Fruit fly (Drosophila melanogaster) whole organism, embryonic: ENCODE measurements around the gene PAN3.
A peak's percentile ranks its signal among the peaks of the same experiment; 100 is the strongest.

Experiments
- Aef1 ChIP-seq: fragments of 200-800 bp; sonication (Bioruptor generic); IDR thresholded peaks from 3 replicates; pipeline ENCODE4 v1.3.6; 2022; ENCODE audit warnings: missing biosample characterization, missing genetic modification characterization
- CG11695 ChIP-seq: fragments of 200-800 bp; sonication (Bioruptor generic); IDR thresholded peaks from 3 replicates; pipeline ENCODE4 v1.3.6; 2022; ENCODE audit warnings: missing biosample characterization, missing genetic modification characterization
- CG11723 ChIP-seq: fragments of 200-800 bp; sonication (Bioruptor generic); optimal IDR thresholded peaks from 2 replicates; lab custom pipeline; 2017; ENCODE audit warnings: missing biosample characterization, mild to moderate bottlenecking, missing genetic modification characterization
- CG12155 ChIP-seq: fragments of 200-800 bp; sonication (Bioruptor generic); optimal IDR thresholded peaks from 3 replicates; lab custom pipeline; 2016; ENCODE audit warnings: missing biosample characterization, missing genetic modification characterization
- CG13775 ChIP-seq: fragments of 200-800 bp; sonication (Bioruptor generic); optimal IDR thresholded peaks from 3 replicates; lab custom pipeline; 2017; ENCODE audit warnings: missing biosample characterization, mild to moderate bottlenecking, missing genetic modification characterization
- CG14710 ChIP-seq: fragments of 200-800 bp; sonication (Bioruptor generic); optimal IDR thresholded peaks from 3 replicates; lab custom pipeline; 2019; ENCODE audit warnings: missing biosample characterization, mild to moderate bottlenecking, missing genetic modification characterization, moderate library complexity
- CG15073 ChIP-seq: fragments of 200-800 bp; sonication (Bioruptor generic); optimal IDR thresholded peaks from 2 replicates; lab custom pipeline; 2016; ENCODE audit warnings: missing biosample characterization, missing genetic modification characterization
- CG15601 ChIP-seq: fragments of 200-800 bp; sonication (Bioruptor generic); optimal IDR thresholded peaks from 3 replicates; lab custom pipeline; 2019; ENCODE audit warnings: missing biosample characterization, mild to moderate bottlenecking, missing genetic modification characterization, moderate library complexity
- CG1603 ChIP-seq: fragments of 200-800 bp; sonication (Bioruptor generic); optimal IDR thresholded peaks from 2 replicates; lab custom pipeline; 2019; ENCODE audit warnings: missing biosample characterization, mild to moderate bottlenecking, missing genetic modification characterization, moderate library complexity
- CG17359 ChIP-seq: fragments of 200-800 bp; sonication (Bioruptor generic); optimal IDR thresholded peaks from 3 replicates; lab custom pipeline; 2018; ENCODE audit warnings: missing biosample characterization, mild to moderate bottlenecking, missing genetic modification characterization, moderate library complexity
- CG17802 ChIP-seq: fragments of 200-800 bp; sonication (Bioruptor generic); optimal IDR thresholded peaks from 2 replicates; lab custom pipeline; 2018; ENCODE audit warnings: missing biosample characterization, mild to moderate bottlenecking, missing genetic modification characterization, moderate library complexity
- CG2678 ChIP-seq: fragments of 200-800 bp; sonication (Bioruptor generic); optimal IDR thresholded peaks from 3 replicates; lab custom pipeline; 2019; ENCODE audit warnings: missing biosample characterization, mild to moderate bottlenecking, missing genetic modification characterization, moderate library complexity
- CG3065 ChIP-seq: fragments of 200-800 bp; sonication (Bioruptor generic); optimal IDR thresholded peaks from 2 replicates; lab custom pipeline; 2016; ENCODE audit warnings: missing biosample characterization, missing genetic modification characterization
- CG32772 ChIP-seq: fragments of 200-800 bp; sonication (Bioruptor generic); IDR thresholded peaks from 2 replicates; pipeline ENCODE4 v1.3.6; 2022; ENCODE audit warnings: missing biosample characterization, missing genetic modification characterization
- CG34376 ChIP-seq: fragments of 200-800 bp; sonication (Bioruptor generic); optimal IDR thresholded peaks from 2 replicates; lab custom pipeline; 2018; ENCODE audit warnings: missing biosample characterization, mild to moderate bottlenecking, missing genetic modification characterization
- CG3847 ChIP-seq: fragments of 200-800 bp; sonication (Bioruptor generic); IDR thresholded peaks from 2 replicates; pipeline ENCODE4 v1.3.6; 2022; ENCODE audit warnings: missing biosample characterization, missing genetic modification characterization
- CG42726 ChIP-seq: fragments of 200-800 bp; sonication (Bioruptor generic); IDR thresholded peaks from 2 replicates; pipeline ENCODE4 v1.3.6; 2022; ENCODE audit warnings: missing biosample characterization, missing genetic modification characterization; ENCODE audit not compliant: partially characterized antibody
- CG4730 ChIP-seq: fragments of 200-800 bp; sonication (Bioruptor generic); IDR thresholded peaks from 2 replicates; pipeline ENCODE4 v1.3.6; 2022; ENCODE audit warnings: missing biosample characterization, missing genetic modification characterization
- CG5180 ChIP-seq: fragments of 200-800 bp; sonication (Bioruptor generic); optimal IDR thresholded peaks from 3 replicates; lab custom pipeline; 2017; ENCODE audit warnings: missing biosample characterization, missing genetic modification characterization, mild to moderate bottlenecking, moderate library complexity, missing genetic modification reagents
- CG6765 ChIP-seq: fragments of 200-800 bp; sonication (Bioruptor generic); optimal IDR thresholded peaks from 3 replicates; lab custom pipeline; 2017; ENCODE audit warnings: missing biosample characterization, mild to moderate bottlenecking, missing genetic modification characterization
- CG6813 ChIP-seq: fragments of 200-800 bp; sonication (Bioruptor generic); optimal IDR thresholded peaks from 2 replicates; lab custom pipeline; 2017; ENCODE audit warnings: missing biosample characterization, missing genetic modification characterization, mild to moderate bottlenecking, moderate library complexity, missing genetic modification reagents
- CG8478 ChIP-seq: fragments of >200 bp; optimal IDR thresholded peaks from 2 replicates; lab custom pipeline; 2018
- CG9797 ChIP-seq: fragments of 200-800 bp; sonication (Bioruptor generic); optimal IDR thresholded peaks from 3 replicates; lab custom pipeline; 2018; ENCODE audit warnings: missing biosample characterization, mild to moderate bottlenecking, missing genetic modification characterization
- CoRest ChIP-seq: fragments of 200-800 bp; sonication (Bioruptor generic); optimal IDR thresholded peaks from 3 replicates; lab custom pipeline; 2018; ENCODE audit warnings: missing biosample characterization, mild to moderate bottlenecking, missing genetic modification characterization, moderate library complexity
- Dp ChIP-seq: fragments of 200-800 bp; sonication (Bioruptor generic); optimal IDR thresholded peaks from 2 replicates; lab custom pipeline; 2018; ENCODE audit warnings: missing biosample characterization, mild to moderate bottlenecking, missing genetic modification characterization, moderate library complexity
- ERR ChIP-seq: fragments of 200-800 bp; sonication (Bioruptor generic); optimal IDR thresholded peaks from 2 replicates; lab custom pipeline; 2016; ENCODE audit warnings: missing biosample characterization, missing genetic modification characterization
- Fer3 ChIP-seq: fragments of 200-800 bp; sonication (Bioruptor generic); optimal IDR thresholded peaks from 2 replicates; lab custom pipeline; 2018; ENCODE audit warnings: missing biosample characterization, mild to moderate bottlenecking, missing genetic modification characterization, moderate library complexity
- GATAe ChIP-seq: fragments of 200-800 bp; sonication (Bioruptor generic); conservative IDR thresholded peaks from 2 replicates; pipeline ENCODE4 v1.3.6; 2022; ENCODE audit warnings: missing biosample characterization, missing genetic modification characterization
- HLH3B ChIP-seq: fragments of 200-800 bp; sonication (Bioruptor generic); IDR thresholded peaks from 2 replicates; pipeline ENCODE4 v1.3.6; 2022; ENCODE audit warnings: missing biosample characterization, missing genetic modification characterization
- Hr78 ChIP-seq, 2 experiments: fragments of 200-800 bp in 1 of 2; fragments of >200 bp in 1 of 2; sonication (Bioruptor generic) in 1 of 2; optimal IDR thresholded peaks; 2 replicates each; lab custom pipeline; 2017 to 2019; ENCODE audit warnings: missing biosample characterization in 2 of 2, missing genetic modification characterization in 2 of 2, mild to moderate bottlenecking in 1 of 2, moderate library complexity in 1 of 2
- MBD-R2 ChIP-seq: fragments of 200-800 bp; sonication (Bioruptor generic); IDR thresholded peaks from 2 replicates; pipeline ENCODE4 v1.3.6; 2022; ENCODE audit warnings: missing biosample characterization, missing genetic modification characterization
- Med ChIP-seq: fragments of 200-800 bp; sonication (Bioruptor generic); peaks from one replicate; lab custom pipeline; 2016; ENCODE audit warnings: missing biosample characterization, missing genetic modification characterization, mild to moderate bottlenecking, inconsistent platforms, moderate library complexity
- Meics ChIP-seq: fragments of 200-800 bp; sonication (Bioruptor generic); optimal IDR thresholded peaks from 2 replicates; lab custom pipeline; 2017; ENCODE audit warnings: missing biosample characterization, mild to moderate bottlenecking, missing genetic modification characterization
- Mrtf ChIP-seq: fragments of 200-800 bp; sonication (Bioruptor generic); IDR thresholded peaks from 3 replicates; pipeline ENCODE4 v1.3.6; 2022; ENCODE audit warnings: missing biosample characterization, missing genetic modification characterization
- Myb ChIP-seq: fragments of 200-800 bp; sonication (Bioruptor generic); optimal IDR thresholded peaks from 2 replicates; lab custom pipeline; 2016; ENCODE audit warnings: missing biosample characterization, missing genetic modification characterization
- NFAT ChIP-seq: fragments of 200-800 bp; sonication (Bioruptor generic); IDR thresholded peaks from 2 replicates; pipeline ENCODE4 v1.3.6; 2022; ENCODE audit warnings: missing biosample characterization, missing genetic modification characterization
- Nf-YC ChIP-seq: fragments of 200-800 bp; optimal IDR thresholded peaks from 3 replicates; lab custom pipeline; 2019; ENCODE audit warnings: missing biosample characterization, mild to moderate bottlenecking, missing genetic modification characterization, moderate library complexity
- Rx ChIP-seq: fragments of 200-800 bp; sonication (Bioruptor generic); IDR thresholded peaks from 2 replicates; pipeline ENCODE4 v1.3.6; 2022; ENCODE audit warnings: missing biosample characterization, missing genetic modification characterization
- amos ChIP-seq: fragments of 200-800 bp; sonication (Bioruptor generic); IDR thresholded peaks from 2 replicates; pipeline ENCODE4 v1.3.6; 2022; ENCODE audit warnings: missing biosample characterization, missing genetic modification characterization; ENCODE audit not compliant: partially characterized antibody
- bcd ChIP-seq: fragments of 200-800 bp; sonication (Bioruptor generic); optimal IDR thresholded peaks from 2 replicates; lab custom pipeline; 2017; ENCODE audit warnings: missing biosample characterization, mild to moderate bottlenecking, missing genetic modification characterization
- br ChIP-seq: fragments of >200 bp; optimal IDR thresholded peaks from 2 replicates; lab custom pipeline; 2017
- crol ChIP-seq: fragments of 200-800 bp; sonication (Bioruptor generic); IDR thresholded peaks from 2 replicates; pipeline ENCODE4 v1.3.6; 2022; ENCODE audit warnings: missing biosample characterization, missing genetic modification characterization
- gfzf ChIP-seq: fragments of 200-800 bp; sonication (Bioruptor generic); optimal IDR thresholded peaks from 2 replicates; lab custom pipeline; 2016; ENCODE audit warnings: missing biosample characterization, mild to moderate bottlenecking, missing genetic modification characterization, moderate library complexity
- kay ChIP-seq: fragments of 200-800 bp; sonication (Bioruptor generic); optimal IDR thresholded peaks from 2 replicates; lab custom pipeline; 2016; ENCODE audit warnings: missing biosample characterization, missing genetic modification characterization
- lbe ChIP-seq: fragments of 200-800 bp; sonication (Bioruptor generic); optimal IDR thresholded peaks from 2 replicates; lab custom pipeline; 2016; ENCODE audit warnings: missing biosample characterization, mild to moderate bottlenecking, missing genetic modification characterization
- nom ChIP-seq: fragments of 200-800 bp; sonication (Bioruptor generic); optimal IDR thresholded peaks from 2 replicates; lab custom pipeline; 2017; ENCODE audit warnings: missing biosample characterization, missing genetic modification characterization, mild to moderate bottlenecking, moderate library complexity, missing genetic modification reagents
- psq ChIP-seq: fragments of 200-800 bp; sonication (Bioruptor generic); optimal IDR thresholded peaks from 2 replicates; lab custom pipeline; 2017; ENCODE audit warnings: missing biosample characterization, missing genetic modification characterization
- pzg ChIP-seq: fragments of 200-800 bp; sonication (Bioruptor generic); optimal IDR thresholded peaks from 3 replicates; lab custom pipeline; 2018; ENCODE audit warnings: missing biosample characterization, mild to moderate bottlenecking, missing genetic modification characterization, moderate library complexity
- sd ChIP-seq: fragments of 200-800 bp; sonication (Bioruptor generic); optimal IDR thresholded peaks from 3 replicates; lab custom pipeline; 2018; ENCODE audit warnings: missing biosample characterization, mild to moderate bottlenecking, missing genetic modification characterization, moderate library complexity
- stwl ChIP-seq: fragments of 200-800 bp; sonication (Bioruptor generic); optimal IDR thresholded peaks from 3 replicates; lab custom pipeline; 2018; ENCODE audit warnings: missing biosample characterization, mild to moderate bottlenecking, missing genetic modification characterization, moderate library complexity
- vvl ChIP-seq: fragments of 200-800 bp; sonication (Bioruptor generic); IDR thresholded peaks from 2 replicates; pipeline ENCODE4 v1.3.6; 2022; ENCODE audit warnings: missing biosample characterization, missing genetic modification characterization

Gene PAN3

DNA sequence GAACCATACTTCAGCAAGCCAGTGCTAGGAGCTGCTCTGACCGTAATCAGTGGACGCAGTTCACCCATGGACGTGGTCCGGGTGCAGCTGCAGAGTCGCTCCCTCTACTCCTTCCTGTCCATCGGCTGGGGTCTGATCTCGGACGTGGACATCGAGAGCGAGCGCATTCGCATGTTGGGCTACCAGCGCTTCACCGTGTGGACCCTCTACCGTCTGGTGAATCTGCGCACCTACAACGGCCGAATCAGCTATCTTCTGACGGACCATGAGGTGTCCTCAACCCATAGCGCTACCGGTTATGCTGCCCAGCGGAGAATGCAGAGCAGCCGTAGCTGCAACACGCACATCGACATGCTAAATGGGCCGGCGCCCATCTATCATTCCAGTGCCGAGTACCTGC lies 22.3 kb upstream of the PAN3 start:
- TF ChIP-seq CG3847 (GFP tag; lab: Robert Waterston, UW) (no peak), Meics (no peak), Med (peak; percentile 53), Fer3 (tag; lab: Kevin White, UChicago) (no peak), CG8478 (lab: Kevin White, UChicago) (peak; percentile 63), Aef1 (GFP tag; lab: Robert Waterston, UW) (no peak), NFAT (GFP tag; lab: Robert Waterston, UW) (no peak), psq (GFP tag; lab: Kevin White, UChicago) (no peak), CG3065 (GFP tag; lab: Kevin White, UChicago) (no peak), CG5180 (no peak), Hr78 (GFP tag; optimal IDR thresholded peaks at IDR 0.05; lab: Kevin White, UChicago) (no peak), CG6813 (no peak), CG11695 (no peak), CG4730 (no peak)

DNA sequence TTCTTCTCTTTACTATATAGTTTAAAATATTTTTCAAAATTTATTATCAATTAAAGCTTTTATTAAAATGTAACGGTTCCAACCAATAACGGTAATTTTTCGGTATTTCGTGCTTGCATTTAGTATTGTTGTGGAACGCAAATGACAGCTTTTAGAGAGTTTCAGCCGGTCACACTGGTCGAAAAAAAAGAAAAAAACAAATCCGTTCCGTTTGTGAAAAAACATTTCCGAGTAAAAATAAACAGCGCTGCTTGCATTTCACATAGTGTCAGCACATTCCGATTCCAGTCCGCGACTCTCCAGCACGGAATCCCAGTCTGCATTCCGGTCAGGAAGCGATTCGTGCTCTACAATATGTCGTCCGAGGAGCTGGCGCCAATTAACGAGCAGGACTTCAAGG lies 20.7 kb upstream of the PAN3 start, which contains the start of gene CG32485:
Gene CG32485 (plus strand): TSS at position 139 of the 400 bp plus-strand sequence.
- TF ChIP-seq CG17359 (peak; percentile 67), CG15073 (GFP tag; lab: Kevin White, UChicago) (no peak), MBD-R2 (GFP tag; lab: Robert Waterston, UW) (peak; percentile 64), Myb (GFP tag; lab: Kevin White, UChicago) (peak; percentile 90), CG2678 (tag; lab: Kevin White, UChicago) (no peak), kay (GFP tag; lab: Kevin White, UChicago) (no peak), pzg (GFP tag; lab: Kevin White, UChicago) (peak; percentile 56), stwl (tag; lab: Kevin White, UChicago) (peak; percentile 55), vvl (GFP tag; lab: Robert Waterston, UW) (no peak), br (lab: Kevin White, UChicago) (no peak), lbe (peak; percentile 0), CG9797 (peak; percentile 57), Nf-YC (tag; lab: Kevin White, UChicago) (peak; percentile 63), CG34376 (GFP tag; lab: Kevin White, UChicago) (no peak), CG32772 (GFP tag; lab: Robert Waterston, UW) (peak; percentile 53; the same call in 1 of the 2 replicates), Mrtf (GFP tag; lab: Robert Waterston, UW) (no peak), CG6765 (GFP tag; lab: Kevin White, UChicago) (no peak), CoRest (tag; lab: Kevin White, UChicago) (peak; percentile 47), GATAe (no peak), CG42726 (GFP tag; lab: Robert Waterston, UW) (no peak), CG14710 (tag; lab: Kevin White, UChicago) (peak; percentile 25), CG15601 (peak; percentile 86), Dp (GFP tag; lab: Kevin White, UChicago) (peak; percentile 32), ERR (GFP tag; lab: Kevin White, UChicago) (no peak), HLH3B (0 out of 2 replicates have a peak, but pooled peaks have one; percentile 12), gfzf (GFP tag; lab: Kevin White, UChicago) (peak; percentile 79), Rx (GFP tag; lab: Robert Waterston, UW) (no peak), CG12155 (no peak), CG11723 (GFP tag; lab: Kevin White, UChicago) (no peak), CG1603 (peak; percentile 2), CG17802 (tag; lab: Kevin White, UChicago) (no peak), nom (GFP tag; lab: Kevin White, UChicago) (peak; percentile 9), sd (tag; lab: Kevin White, UChicago) (peak; percentile 9), amos (no peak), bcd (no peak), CG13775 (GFP tag; lab: Kevin White, UChicago) (no peak), crol (GFP tag; lab: Robert Waterston, UW) (no peak)
